Worm (Caenorhabditis elegans): ENCODE data around the gene D1005.5.

D1005.5 gene

ce11 chrX:1476005-1476404 is 3.2 kb upstream of the D1005.5 start:
- 0 out of 2 replicates have a peak, but pooled peaks have one; percentile 15 for TF ChIP-seq set-16 (GFP tag; IDR thresholded peaks at IDR 0.05)
- no peak for TF ChIP-seq unc-62 (GFP tag; optimal IDR thresholded peaks at IDR 0.05 in 1 of 2)
- TF ChIP-seq unc-62 (tag; optimal IDR thresholded peaks at IDR 0.05): no peak
- no peak for TF ChIP-seq Y5F2A.4 (GFP tag; optimal IDR thresholded peaks at IDR 0.05)
- TF ChIP-seq T20F7.1 (GFP tag; optimal IDR thresholded peaks at IDR 0.05): no peak
- TF ChIP-seq egl-43 (GFP tag; IDR thresholded peaks at IDR 0.05): no peak
- TF ChIP-seq aha-1 (tag): peak; percentile 47
- TF ChIP-seq dmd-9 (GFP tag; IDR thresholded peaks at IDR 0.05): no peak
- TF ChIP-seq mdl-1 (tag; optimal IDR thresholded peaks at IDR 0.05): no peak
- TF ChIP-seq sdz-12 (GFP tag; optimal IDR thresholded peaks at IDR 0.05): no peak
- no peak for TF ChIP-seq F10B5.3 (tag; optimal IDR thresholded peaks at IDR 0.05)
- TF ChIP-seq nhr-25 (tag; optimal IDR thresholded peaks at IDR 0.05; ENCODE audit: borderline replicate concordance, insufficient read depth): no peak
- no peak for TF ChIP-seq dve-1 (tag; optimal IDR thresholded peaks at IDR 0.05; ENCODE audit: insufficient read depth)
- TF ChIP-seq ZK337.2 (GFP tag; IDR thresholded peaks at IDR 0.05): no peak
- no peak for TF ChIP-seq mxl-2 (GFP tag; conservative IDR thresholded peaks at IDR 0.05)
- TF ChIP-seq lin-15B (tag; optimal IDR thresholded peaks at IDR 0.05): no peak
- no peak for TF ChIP-seq ces-1 (GFP tag; optimal IDR thresholded peaks at IDR 0.05)

DNA sequence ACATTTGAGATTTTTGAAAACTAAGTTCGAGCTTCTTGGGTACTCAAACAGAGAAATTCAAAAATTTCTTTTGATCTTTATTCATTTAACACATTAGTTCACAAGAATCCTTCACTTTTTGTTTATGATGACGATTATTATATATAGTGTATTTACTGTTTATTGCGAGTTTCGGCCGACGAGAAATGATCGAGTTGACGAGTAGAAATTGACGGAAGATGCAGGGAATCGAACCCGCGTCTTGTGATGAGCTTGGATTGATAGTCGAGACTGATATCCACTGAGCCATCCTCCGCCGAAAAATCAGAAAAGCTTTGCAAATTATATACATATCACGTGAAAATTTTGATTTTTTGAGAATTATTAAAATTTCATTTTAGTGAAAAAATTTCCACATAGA is 1.0 kb upstream of the D1005.5 start:
- no peak for TF ChIP-seq mxl-3 (GFP tag; optimal IDR thresholded peaks at IDR 0.05)
- TF ChIP-seq mep-1 (tag; optimal IDR thresholded peaks at IDR 0.05): no peak
- no peak for TF ChIP-seq lin-1 (GFP tag; IDR thresholded peaks at IDR 0.05)
- no peak for TF ChIP-seq F44E2.7 (GFP tag; IDR thresholded peaks at IDR 0.05)
- no peak for TF ChIP-seq dmd-6 (GFP tag; IDR thresholded peaks at IDR 0.05)
- no peak for TF ChIP-seq rbr-2 (tag; optimal IDR thresholded peaks at IDR 0.05)
- TF ChIP-seq fkh-10 (GFP tag; optimal IDR thresholded peaks at IDR 0.05): no peak
- TF ChIP-seq pha-4 (GFP tag; IDR thresholded peaks at IDR 0.05): no peak
- TF ChIP-seq pha-4 (tag; optimal IDR thresholded peaks at IDR 0.05): no peak

DNA sequence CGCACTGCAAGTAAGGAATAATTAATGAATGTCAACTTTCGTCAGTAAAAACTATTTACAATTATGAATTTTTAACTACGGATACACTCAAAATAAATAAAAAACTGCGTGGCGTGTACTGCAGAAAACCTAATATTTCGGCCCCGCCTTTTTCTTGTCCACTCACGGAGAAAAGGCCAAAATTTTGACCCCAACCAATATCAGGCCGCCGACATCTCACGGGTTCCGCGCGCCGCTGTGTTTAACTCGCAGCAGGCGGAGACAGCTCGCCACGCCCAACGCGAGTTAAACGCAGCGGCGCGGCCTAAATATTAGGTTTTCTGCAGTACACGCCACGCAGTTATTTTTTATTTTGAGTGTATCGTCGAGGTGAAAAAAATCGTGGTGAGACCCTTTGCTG is 1.5 kb downstream of the D1005.5 start:
- TF ChIP-seq Y75B8A.6 (GFP tag; IDR thresholded peaks at IDR 0.05): no peak
- no peak for TF ChIP-seq daf-12 (tag; optimal IDR thresholded peaks at IDR 0.05)
- no peak for TF ChIP-seq ztf-7 (tag; optimal IDR thresholded peaks at IDR 0.05)
- TF ChIP-seq egl-43 (GFP tag; IDR thresholded peaks at IDR 0.05): 0 out of 2 replicates have a peak, but pooled peaks have one; percentile 38
- no peak for TF ChIP-seq daf-19 (GFP tag; conservative IDR thresholded peaks at IDR 0.05)

- TF ChIP-seq fkh-10 (GFP tag; optimal IDR thresholded peaks at IDR 0.05): peak; percentile 73
- no peak for TF ChIP-seq ceh-44 (GFP tag; IDR thresholded peaks at IDR 0.05)
- TF ChIP-seq F37D6.2 (tag; optimal IDR thresholded peaks at IDR 0.05): no peak
- TF ChIP-seq lin-38 (GFP tag; IDR thresholded peaks at IDR 0.05): no peak
- no peak for TF ChIP-seq Y105C5A.15 (GFP tag; IDR thresholded peaks at IDR 0.05)
- TF ChIP-seq nhr-25 (tag; optimal IDR thresholded peaks at IDR 0.05; ENCODE audit: borderline replicate concordance, insufficient read depth): no peak
- 0 out of 2 replicates have a peak, but pooled peaks have one; percentile 11 for TF ChIP-seq ZK337.2 (GFP tag; IDR thresholded peaks at IDR 0.05)
Measured at ce11 chrX:1468057-1468456, 4.7 kb downstream of the D1005.5 start.

DNA sequence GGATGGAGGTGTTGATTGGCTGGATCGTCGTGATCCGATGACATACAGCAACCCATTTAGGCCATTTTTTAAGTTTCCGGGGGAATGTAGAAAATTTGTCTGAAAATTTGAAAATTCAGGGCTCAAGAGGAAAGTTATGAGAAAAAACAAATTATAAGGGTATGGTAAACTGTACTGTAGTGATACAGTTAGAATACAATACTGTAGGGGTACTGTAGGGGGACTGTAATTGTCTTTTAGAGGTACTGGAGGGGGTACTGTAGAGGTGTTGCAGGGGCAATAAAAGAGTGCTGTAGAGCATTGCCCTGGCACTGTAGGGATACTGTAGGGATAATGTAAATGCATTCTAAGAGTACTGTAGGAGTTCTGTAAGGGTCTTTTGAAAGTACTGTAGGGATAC is 8.1 kb downstream of the D1005.5 start, which contains the start of gene D1005.6:
Gene D1005.6, minus strand, starts transcription at position 101 of the 400 bp plus-strand sequence.
- TF ChIP-seq dmd-9 (GFP tag; IDR thresholded peaks at IDR 0.05) (no peak), ztf-7 (tag; optimal IDR thresholded peaks at IDR 0.05) (no peak), nhr-111 (GFP tag; optimal IDR thresholded peaks at IDR 0.05) (no peak), nhr-11 (tag; optimal IDR thresholded peaks at IDR 0.05) (no peak), nhr-28 (tag; optimal IDR thresholded peaks at IDR 0.05) (no peak), hlh-11 (tag; optimal IDR thresholded peaks at IDR 0.05) (no peak), F26F4.8 (GFP tag; conservative IDR thresholded peaks at IDR 0.05) (no peak), Y48G9A.11 (GFP tag; IDR thresholded peaks at IDR 0.05) (no peak), ctbp-1 (GFP tag; IDR thresholded peaks at IDR 0.05) (no peak), mxl-2 (GFP tag; conservative IDR thresholded peaks at IDR 0.05) (no peak), zip-2 (tag; optimal IDR thresholded peaks at IDR 0.05) (no peak), snpc-4 (tag; optimal IDR thresholded peaks at IDR 0.05) (no peak), cey-2 (tag; optimal IDR thresholded peaks at IDR 0.05; ENCODE audit: borderline replicate concordance, insufficient read depth) (no peak), ceh-44 (GFP tag; IDR thresholded peaks at IDR 0.05) (no peak), nhr-25 (tag; optimal IDR thresholded peaks at IDR 0.05; ENCODE audit: borderline replicate concordance, insufficient read depth) (no peak), lin-13 (GFP tag; optimal IDR thresholded peaks at IDR 0.05) (no peak), saeg-2 (GFP tag; IDR thresholded peaks at IDR 0.05) (no peak)

All from whole organism, L4 larva.